Worm (Caenorhabditis elegans) whole organism, L2 larva: Measurements from ENCODE around the gene nhr-44.

Experiments used
- aly-2 ChIP-seq: fragments of 150-350 bp; optimal IDR thresholded peaks from 2 replicates; lab custom pipeline; 2014; ENCODE audit warnings: missing biosample characterization, missing genetic modification characterization
- blmp-1 ChIP-seq: sonication (generic microtip); optimal IDR thresholded peaks from 2 replicates; lab custom pipeline; 2017; ENCODE audit warnings: missing genetic modification characterization, mild to moderate bottlenecking, missing compliant biosample characterization, antibody characterized with exemption, moderate library complexity; ENCODE audit not compliant: insufficient read depth
- ceh-82 ChIP-seq: fragments of 150-350 bp; optimal IDR thresholded peaks from 2 replicates; lab custom pipeline; 2014; ENCODE audit warnings: missing biosample characterization, missing genetic modification characterization
- elt-3 ChIP-seq: sonication (generic microtip); optimal IDR thresholded peaks from 2 replicates; lab custom pipeline; 2017; ENCODE audit warnings: missing biosample characterization, missing genetic modification characterization
- lin-11 ChIP-seq: fragments of 150-350 bp; sonication (generic microtip); optimal IDR thresholded peaks from 2 replicates; lab custom pipeline; 2014; ENCODE audit warnings: missing biosample characterization, missing genetic modification characterization, inconsistent platforms, mixed read lengths
- lin-39 ChIP-seq: fragments of 150-350 bp; optimal IDR thresholded peaks from 2 replicates; lab custom pipeline; 2014; ENCODE audit warnings: missing biosample characterization, missing genetic modification reagents, missing genetic modification characterization
- skn-1 ChIP-seq: sonication (generic microtip); optimal IDR thresholded peaks from 2 replicates; lab custom pipeline; 2017; ENCODE audit warnings: missing biosample characterization, missing genetic modification characterization
- snpc-4 ChIP-seq: fragments of 150-350 bp; optimal IDR thresholded peaks from 2 replicates; lab custom pipeline; 2014; ENCODE audit warnings: missing biosample characterization, missing genetic modification characterization
- unc-62 ChIP-seq: fragments of 150-350 bp; optimal IDR thresholded peaks from 2 replicates; lab custom pipeline; 2014; ENCODE audit warnings: missing biosample characterization, missing genetic modification reagents, missing genetic modification characterization
- zag-1 ChIP-seq: fragments of 150-350 bp; optimal IDR thresholded peaks from 2 replicates; lab custom pipeline; 2014; ENCODE audit warnings: missing biosample characterization, missing genetic modification characterization
- ztf-11 ChIP-seq: sonication (generic microtip); optimal IDR thresholded peaks from 2 replicates; lab custom pipeline; 2017; ENCODE audit warnings: missing biosample characterization, missing genetic modification characterization

DNA sequence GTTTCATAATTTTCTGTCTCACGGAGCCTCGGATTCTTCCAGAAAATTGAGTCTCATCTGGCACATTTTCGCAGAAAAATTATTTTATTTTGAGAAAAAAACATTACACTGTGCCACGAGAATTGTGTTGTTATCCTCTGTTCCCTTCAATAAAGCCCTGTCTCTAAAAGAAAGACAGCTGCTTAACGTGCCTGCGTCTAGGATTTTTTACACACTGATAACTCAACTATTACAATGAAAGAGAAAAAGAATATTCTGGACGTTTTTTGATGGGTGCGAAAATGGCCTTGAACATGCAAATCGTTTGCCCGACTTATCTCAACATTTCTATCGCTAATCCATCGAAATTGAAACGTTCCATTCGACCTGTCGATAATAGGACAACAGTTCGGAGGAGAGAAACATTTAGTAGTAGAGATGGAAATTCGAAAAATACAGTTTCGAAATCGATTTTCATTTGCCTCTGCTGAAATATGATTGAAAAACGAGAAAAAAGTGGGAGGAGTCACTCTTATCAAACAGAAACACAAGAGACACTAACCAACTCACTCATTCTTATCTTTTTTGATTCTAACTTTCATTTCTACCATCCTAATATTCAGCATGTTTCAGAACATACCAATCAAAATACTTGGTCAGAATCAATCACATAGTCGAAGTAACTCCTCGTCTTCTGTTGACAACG, 27.0 kb downstream of the nhr-44 start:
- TF ChIP-seq zag-1 (tag; lab: Kevin White, UChicago) = no peak
- TF ChIP-seq elt-3 = no peak
- no peak for TF ChIP-seq ztf-11 (tag; lab: Kevin White, UChicago)
- TF ChIP-seq skn-1 (tag; lab: Kevin White, UChicago) = no peak
- no peak for TF ChIP-seq unc-62 (GFP tag; lab: Kevin White, UChicago)
- no peak for TF ChIP-seq ceh-82 (tag; lab: Kevin White, UChicago)
- TF ChIP-seq lin-11 (tag; lab: Kevin White, UChicago) = no peak
- TF ChIP-seq aly-2 (tag; lab: Kevin White, UChicago) = no peak
- TF ChIP-seq snpc-4 (tag; lab: Kevin White, UChicago) = no peak
- TF ChIP-seq blmp-1 (tag; lab: Kevin White, UChicago) = no peak
- no peak for TF ChIP-seq lin-39 (tag; lab: Kevin White, UChicago)
